Fruit fly (Drosophila melanogaster): Measurements from ENCODE around the gene CG14200.

Gene CG14200

DNA sequence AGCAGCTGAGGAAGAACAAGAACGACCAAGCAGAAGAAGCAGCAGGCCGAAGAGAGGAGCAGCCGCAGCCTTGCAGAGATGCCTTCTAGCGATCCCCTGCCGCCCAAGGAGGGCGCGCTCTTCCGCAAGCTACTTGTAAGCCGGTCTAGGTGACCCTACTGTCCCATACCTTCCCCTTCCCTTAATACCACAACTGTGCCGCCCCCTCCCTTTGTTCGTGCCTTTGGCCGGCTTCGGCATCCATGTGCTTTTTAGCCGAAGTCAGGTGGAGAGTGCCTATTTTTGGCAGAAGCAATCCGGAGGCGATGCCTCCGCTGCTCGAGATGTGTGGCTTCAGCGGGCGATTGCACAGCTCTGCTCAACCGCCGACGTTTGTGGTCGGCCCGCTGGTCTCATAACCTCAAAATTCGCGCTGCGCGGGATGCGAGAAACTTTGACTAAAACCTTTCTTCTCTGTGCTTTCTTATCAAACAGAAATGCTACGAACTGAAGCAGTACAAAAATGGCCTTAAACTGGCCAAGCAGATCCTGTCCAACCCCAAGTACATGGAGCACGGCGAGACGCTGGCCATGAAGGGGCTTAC lies 14.7 kb upstream of the CG14200 start:
- TF ChIP-seq CG17359 (tag; optimal IDR thresholded peaks at IDR 0.05) = no peak
- no peak for TF ChIP-seq Drgx (GFP tag; IDR thresholded peaks at IDR 0.05)
- no peak for TF ChIP-seq CG13123 (GFP tag; optimal IDR thresholded peaks at IDR 0.05)
- peak; percentile 58; the same call in 2 of the 3 replicates for TF ChIP-seq CG34422 (GFP tag; IDR thresholded peaks at IDR 0.05)
- no peak for TF ChIP-seq tna (GFP tag; IDR thresholded peaks at IDR 0.05; ENCODE audit: partially characterized antibody)
- no peak for TF ChIP-seq onecut (GFP tag; IDR thresholded peaks at IDR 0.05)
- TF ChIP-seq HmgZ (tag; optimal IDR thresholded peaks at IDR 0.05) = no peak
- TF ChIP-seq CG8281 (tag; optimal IDR thresholded peaks at IDR 0.05) = no peak
- no peak for TF ChIP-seq B-H2 (GFP tag; optimal IDR thresholded peaks at IDR 0.05)
- no peak for TF ChIP-seq eve (GFP tag; optimal IDR thresholded peaks at IDR 0.05)
- TF ChIP-seq dm (GFP tag; optimal IDR thresholded peaks at IDR 0.05) = peak; percentile 34
- TF ChIP-seq CG11456 (GFP tag; IDR thresholded peaks at IDR 0.05) = no peak
- no peak for TF ChIP-seq CG2889 (GFP tag; IDR thresholded peaks at IDR 0.05)
- no peak for TF ChIP-seq az2 (GFP tag; optimal IDR thresholded peaks at IDR 0.05)
- no peak for TF ChIP-seq dati (GFP tag; IDR thresholded peaks at IDR 0.05)
- TF ChIP-seq CrebB (tag; optimal IDR thresholded peaks at IDR 0.05) = no peak
- no peak for TF ChIP-seq crp (GFP tag; optimal IDR thresholded peaks at IDR 0.05)
- no peak for TF ChIP-seq esg (GFP tag; conservative IDR thresholded peaks at IDR 0.05)
- no peak for TF ChIP-seq CG12659 (GFP tag; optimal IDR thresholded peaks at IDR 0.05)
- no peak for TF ChIP-seq trem (tag; optimal IDR thresholded peaks at IDR 0.05)
- no peak for TF ChIP-seq sna (GFP tag; IDR thresholded peaks at IDR 0.05; ENCODE audit: partially characterized antibody)
- no peak for TF ChIP-seq cad (GFP tag; optimal IDR thresholded peaks at IDR 0.05)
- no peak for TF ChIP-seq Bteb2 (GFP tag; optimal IDR thresholded peaks at IDR 0.05)
- no peak for TF ChIP-seq Hmr (GFP tag; optimal IDR thresholded peaks at IDR 0.05)
- peak; percentile 86 for TF ChIP-seq crol (GFP tag; IDR thresholded peaks at IDR 0.05)
- TF ChIP-seq CG10979 (tag; optimal IDR thresholded peaks at IDR 0.05) = no peak
- TF ChIP-seq Med (GFP tag) = peak; percentile 27
- TF ChIP-seq CG18262 (tag; optimal IDR thresholded peaks at IDR 0.05) = no peak
- no peak for TF ChIP-seq dpn (GFP tag; optimal IDR thresholded peaks at IDR 0.05)
- TF ChIP-seq knrl (GFP tag; IDR thresholded peaks at IDR 0.05; ENCODE audit: partially characterized antibody) = no peak
- peak; percentile 78 for TF ChIP-seq CG17385 (GFP tag; optimal IDR thresholded peaks at IDR 0.05)
- no peak for TF ChIP-seq CG4707 (GFP tag; optimal IDR thresholded peaks at IDR 0.05)
- TF ChIP-seq bigmax (GFP tag; optimal IDR thresholded peaks at IDR 0.05) = peak; percentile 93

DNA sequence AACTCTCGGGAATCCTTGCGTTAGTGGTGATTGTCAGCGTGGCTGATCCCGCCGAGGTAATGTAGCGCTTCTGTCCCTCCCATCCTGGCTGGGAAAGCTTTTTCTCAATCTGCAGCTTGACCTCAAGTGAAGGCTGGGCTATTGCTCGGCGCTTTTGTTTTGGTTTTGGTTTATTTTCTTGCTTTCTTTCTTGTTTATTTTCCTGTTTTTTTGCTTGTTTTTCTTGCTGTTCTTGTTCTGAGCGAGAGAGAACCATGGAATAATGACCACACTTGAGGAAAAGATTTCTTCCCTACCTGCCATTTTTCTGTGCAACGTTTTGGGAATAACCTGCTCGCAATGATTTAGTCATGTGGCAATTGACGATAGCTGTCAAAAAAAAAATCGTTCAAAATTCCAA lies 10.2 kb upstream of the CG14200 start:
- TF ChIP-seq bsh (GFP tag; optimal IDR thresholded peaks at IDR 0.05) (peak in 1 of 2 experiments; percentile 73), CG12769 (tag; optimal IDR thresholded peaks at IDR 0.05) (no peak), row (GFP tag; IDR thresholded peaks at IDR 0.05) (no peak), nom (GFP tag; optimal IDR thresholded peaks at IDR 0.05) (peak; percentile 95), ewg (GFP tag; optimal IDR thresholded peaks at IDR 0.05) (no peak), Drgx (GFP tag; IDR thresholded peaks at IDR 0.05) (0 out of 2 replicates have a peak, but pooled peaks have one; percentile 22)
